Fruit fly (Drosophila melanogaster) whole organism, embryonic: Measurements from ENCODE around the gene CG18508.
A peak's percentile ranks its signal among the peaks of the same experiment; 100 is the strongest.

Experiments used
- B-H2 ChIP-seq: fragments of 200-800 bp; sonication (Bioruptor generic); optimal IDR thresholded peaks from 2 replicates; lab custom pipeline; 2018; ENCODE audit warnings: missing biosample characterization, mild to moderate bottlenecking, missing genetic modification characterization
- CG10274 ChIP-seq: fragments of 200-800 bp; sonication (Bioruptor generic); optimal IDR thresholded peaks from 3 replicates; lab custom pipeline; 2017; ENCODE audit warnings: missing biosample characterization, mild to moderate bottlenecking, missing genetic modification characterization
- CG10321 ChIP-seq: fragments of 200-800 bp; sonication (Bioruptor generic); IDR thresholded peaks from 2 replicates; pipeline ENCODE4 v1.3.6; 2022; ENCODE audit warnings: missing biosample characterization, missing genetic modification characterization
- CG11085 ChIP-seq: fragments of 200-800 bp; sonication (Bioruptor generic); IDR thresholded peaks from 2 replicates; pipeline ENCODE4 v1.3.6; 2022; ENCODE audit warnings: missing biosample characterization, missing genetic modification characterization
- CG11093 ChIP-seq: fragments of 200-800 bp; sonication (Bioruptor generic); IDR thresholded peaks from 3 replicates; pipeline ENCODE4 v1.3.6; 2022; ENCODE audit warnings: missing biosample characterization, missing genetic modification characterization
- CG11695 ChIP-seq: fragments of 200-800 bp; sonication (Bioruptor generic); IDR thresholded peaks from 3 replicates; pipeline ENCODE4 v1.3.6; 2022; ENCODE audit warnings: missing biosample characterization, missing genetic modification characterization
- CG12236 ChIP-seq: fragments of 200-800 bp; sonication (Bioruptor generic); optimal IDR thresholded peaks from 2 replicates; lab custom pipeline; 2016; ENCODE audit warnings: missing biosample characterization, missing genetic modification characterization
- CG1602 ChIP-seq: fragments of 200-800 bp; sonication (Bioruptor generic); optimal IDR thresholded peaks from 3 replicates; lab custom pipeline; 2016; ENCODE audit warnings: missing biosample characterization, missing genetic modification characterization
- CG1603 ChIP-seq: fragments of 200-800 bp; sonication (Bioruptor generic); optimal IDR thresholded peaks from 2 replicates; lab custom pipeline; 2019; ENCODE audit warnings: missing biosample characterization, mild to moderate bottlenecking, missing genetic modification characterization, moderate library complexity
- CG17385 ChIP-seq: fragments of 200-800 bp; sonication (Bioruptor generic); optimal IDR thresholded peaks from 3 replicates; lab custom pipeline; 2018; ENCODE audit warnings: missing biosample characterization, mild to moderate bottlenecking, missing genetic modification characterization
- CG17912 ChIP-seq: fragments of 200-800 bp; sonication (Bioruptor generic); optimal IDR thresholded peaks from 2 replicates; lab custom pipeline; 2018; ENCODE audit warnings: missing biosample characterization, mild to moderate bottlenecking, missing genetic modification characterization
- CG2202 ChIP-seq: fragments of 200-800 bp; sonication (Bioruptor generic); optimal IDR thresholded peaks from 2 replicates; lab custom pipeline; 2018; ENCODE audit warnings: missing biosample characterization, mild to moderate bottlenecking, missing genetic modification characterization
- CG32532 ChIP-seq: fragments of 200-800 bp; sonication (Bioruptor generic); IDR thresholded peaks from 2 replicates; pipeline ENCODE4 v1.3.6; 2022; ENCODE audit warnings: missing biosample characterization, missing genetic modification characterization
- CG32772 ChIP-seq: fragments of 200-800 bp; sonication (Bioruptor generic); IDR thresholded peaks from 2 replicates; pipeline ENCODE4 v1.3.6; 2022; ENCODE audit warnings: missing biosample characterization, missing genetic modification characterization
- CG4424 ChIP-seq: fragments of 200-800 bp; sonication (Bioruptor generic); optimal IDR thresholded peaks from 3 replicates; lab custom pipeline; 2016; ENCODE audit warnings: missing biosample characterization, missing genetic modification characterization
- CG6854 ChIP-seq: fragments of 200-800 bp; sonication (Bioruptor generic); optimal IDR thresholded peaks from 3 replicates; lab custom pipeline; 2017; ENCODE audit warnings: missing biosample characterization, mild to moderate bottlenecking, missing genetic modification characterization
- CG7839 ChIP-seq: fragments of 200-800 bp; sonication (Bioruptor generic); optimal IDR thresholded peaks from 3 replicates; lab custom pipeline; 2018; ENCODE audit warnings: missing biosample characterization, mild to moderate bottlenecking, missing genetic modification characterization, moderate library complexity
- CrebB ChIP-seq: fragments of 200-800 bp; sonication (Bioruptor generic); optimal IDR thresholded peaks from 3 replicates; lab custom pipeline; 2018; ENCODE audit warnings: missing biosample characterization, mild to moderate bottlenecking, missing genetic modification characterization
- D19A ChIP-seq: fragments of 200-800 bp; optimal IDR thresholded peaks from 3 replicates; lab custom pipeline; 2019; ENCODE audit warnings: missing biosample characterization, mild to moderate bottlenecking, missing genetic modification characterization, moderate library complexity
- Dad ChIP-seq: fragments of 200-800 bp; sonication (Bioruptor generic); optimal IDR thresholded peaks from 3 replicates; lab custom pipeline; 2016; ENCODE audit warnings: missing biosample characterization, missing genetic modification characterization
- Dp ChIP-seq: fragments of 200-800 bp; sonication (Bioruptor generic); optimal IDR thresholded peaks from 2 replicates; lab custom pipeline; 2018; ENCODE audit warnings: missing biosample characterization, mild to moderate bottlenecking, missing genetic modification characterization, moderate library complexity
- Fer3 ChIP-seq: fragments of 200-800 bp; sonication (Bioruptor generic); optimal IDR thresholded peaks from 2 replicates; lab custom pipeline; 2018; ENCODE audit warnings: missing biosample characterization, mild to moderate bottlenecking, missing genetic modification characterization, moderate library complexity
- Hmr ChIP-seq: fragments of 200-800 bp; sonication (Bioruptor generic); optimal IDR thresholded peaks from 3 replicates; lab custom pipeline; 2017; ENCODE audit warnings: mild to moderate bottlenecking, missing biosample characterization, missing genetic modification reagents, missing genetic modification characterization
- Hr3 ChIP-seq: fragments of 200-800 bp; sonication (Bioruptor generic); optimal IDR thresholded peaks from 3 replicates; lab custom pipeline; 2016; ENCODE audit warnings: missing biosample characterization, missing genetic modification characterization
- Med ChIP-seq: fragments of 200-800 bp; sonication (Bioruptor generic); peaks from one replicate; lab custom pipeline; 2016; ENCODE audit warnings: missing biosample characterization, missing genetic modification characterization, mild to moderate bottlenecking, inconsistent platforms, moderate library complexity
- NC2α ChIP-seq: fragments of 200-800 bp; sonication (Bioruptor generic); optimal IDR thresholded peaks from 2 replicates; lab custom pipeline; 2016; ENCODE audit warnings: missing biosample characterization, missing genetic modification characterization
- Oli ChIP-seq: fragments of 200-800 bp; sonication (Bioruptor generic); optimal IDR thresholded peaks from 2 replicates; lab custom pipeline; 2018; ENCODE audit warnings: missing biosample characterization, mild to moderate bottlenecking, missing genetic modification characterization, moderate library complexity
- Scr ChIP-seq: fragments of 200-800 bp; sonication (Bioruptor generic); IDR thresholded peaks from 2 replicates; pipeline ENCODE4 v1.3.6; 2022; ENCODE audit warnings: missing biosample characterization, missing genetic modification characterization; ENCODE audit not compliant: partially characterized antibody
- ab ChIP-seq: fragments of 200-800 bp; sonication (Bioruptor generic); optimal IDR thresholded peaks from 2 replicates; lab custom pipeline; 2016; ENCODE audit warnings: missing biosample characterization, missing genetic modification characterization
- ash1 ChIP-seq: fragments of 200-800 bp; sonication (Bioruptor generic); optimal IDR thresholded peaks from 2 replicates; lab custom pipeline; 2018; ENCODE audit warnings: missing biosample characterization, mild to moderate bottlenecking, missing genetic modification characterization
- ato ChIP-seq: fragments of 200-800 bp; sonication (Bioruptor generic); IDR thresholded peaks from 2 replicates; pipeline ENCODE4 v1.3.6; 2022; ENCODE audit warnings: missing biosample characterization, missing genetic modification characterization; ENCODE audit not compliant: partially characterized antibody
- cas ChIP-seq: fragments of 200-800 bp; sonication (Bioruptor generic); IDR thresholded peaks from 2 replicates; pipeline ENCODE4 v1.3.6; 2022; ENCODE audit warnings: missing biosample characterization, missing genetic modification characterization
- danr ChIP-seq: fragments of 200-800 bp; sonication (Bioruptor generic); IDR thresholded peaks from 2 replicates; pipeline ENCODE4 v1.3.6; 2022; ENCODE audit warnings: missing biosample characterization, missing genetic modification characterization
- ems ChIP-seq: fragments of 200-800 bp; sonication (Bioruptor generic); optimal IDR thresholded peaks from 3 replicates; lab custom pipeline; 2016; ENCODE audit warnings: missing biosample characterization, missing genetic modification characterization
- fd102C ChIP-seq: fragments of 200-800 bp; sonication (Bioruptor generic); optimal IDR thresholded peaks from 2 replicates; lab custom pipeline; 2018; ENCODE audit warnings: missing biosample characterization, mild to moderate bottlenecking, missing genetic modification characterization, moderate library complexity
- fru ChIP-seq: fragments of >200 bp; optimal IDR thresholded peaks from 2 replicates; lab custom pipeline; 2017
- klu ChIP-seq: fragments of 200-800 bp; sonication (Bioruptor generic); IDR thresholded peaks from 2 replicates; pipeline ENCODE4 v1.3.6; 2022; ENCODE audit warnings: missing biosample characterization, missing genetic modification characterization
- lbe ChIP-seq: fragments of 200-800 bp; sonication (Bioruptor generic); optimal IDR thresholded peaks from 2 replicates; lab custom pipeline; 2016; ENCODE audit warnings: missing biosample characterization, mild to moderate bottlenecking, missing genetic modification characterization
- lilli ChIP-seq: fragments of 200-800 bp; sonication (Bioruptor generic); optimal IDR thresholded peaks from 3 replicates; lab custom pipeline; 2016; ENCODE audit warnings: missing biosample characterization, missing genetic modification characterization
- pb ChIP-seq: fragments of 200-800 bp; sonication (Bioruptor generic); optimal IDR thresholded peaks from 3 replicates; lab custom pipeline; 2016; ENCODE audit warnings: missing biosample characterization, missing genetic modification characterization
- row ChIP-seq: fragments of 200-800 bp; sonication (Bioruptor generic); IDR thresholded peaks from 3 replicates; pipeline ENCODE4 v1.3.6; 2022; ENCODE audit warnings: missing biosample characterization, missing genetic modification characterization
- sens-2 ChIP-seq: fragments of 200-800 bp; sonication (Bioruptor generic); IDR thresholded peaks from 2 replicates; pipeline ENCODE4 v1.3.6; 2022; ENCODE audit warnings: missing biosample characterization, missing genetic modification characterization
- sisA ChIP-seq: fragments of 200-800 bp; sonication (Bioruptor generic); IDR thresholded peaks from 2 replicates; pipeline ENCODE4 v1.3.6; 2022; ENCODE audit warnings: missing biosample characterization, missing genetic modification characterization
- slp2 ChIP-seq: fragments of 200-800 bp; sonication (Bioruptor generic); optimal IDR thresholded peaks from 2 replicates; lab custom pipeline; 2016; ENCODE audit warnings: missing biosample characterization, missing genetic modification characterization
- so ChIP-seq: fragments of 200-800 bp; sonication (Bioruptor generic); IDR thresholded peaks from 3 replicates; pipeline ENCODE4 v1.3.6; 2022; ENCODE audit warnings: missing biosample characterization, missing genetic modification characterization
- sr ChIP-seq: fragments of 200-800 bp; sonication (Bioruptor generic); IDR thresholded peaks from 3 replicates; pipeline ENCODE4 v1.3.6; 2022; ENCODE audit warnings: missing biosample characterization, missing genetic modification characterization
- stc ChIP-seq: fragments of 200-800 bp; sonication (Bioruptor generic); IDR thresholded peaks from 2 replicates; pipeline ENCODE4 v1.3.6; 2022; ENCODE audit warnings: missing biosample characterization, missing genetic modification characterization
- tio ChIP-seq: fragments of 200-800 bp; sonication (Bioruptor generic); optimal IDR thresholded peaks from 2 replicates; lab custom pipeline; 2017; ENCODE audit warnings: missing biosample characterization, missing genetic modification characterization, inconsistent platforms
- unc-4 ChIP-seq: fragments of 200-800 bp; sonication (Bioruptor generic); IDR thresholded peaks from 2 replicates; pipeline ENCODE4 v1.3.6; 2022; ENCODE audit warnings: missing biosample characterization, missing genetic modification characterization; ENCODE audit not compliant: partially characterized antibody
- vnd ChIP-seq: fragments of 200-800 bp; sonication (Bioruptor generic); IDR thresholded peaks from 3 replicates; pipeline ENCODE4 v1.3.6; 2022; ENCODE audit warnings: missing biosample characterization, missing genetic modification characterization; ENCODE audit not compliant: partially characterized antibody
- wor ChIP-seq: fragments of 200-800 bp; sonication (Bioruptor generic); IDR thresholded peaks from 2 replicates; pipeline ENCODE4 v1.3.6; 2022; ENCODE audit warnings: missing biosample characterization, missing genetic modification characterization
- yki ChIP-seq: fragments of >200 bp; optimal IDR thresholded peaks from 3 replicates; lab custom pipeline; 2018
- z ChIP-seq: fragments of 200-800 bp; sonication (Bioruptor generic); IDR thresholded peaks from 3 replicates; pipeline ENCODE4 v1.3.6; 2022; ENCODE audit warnings: missing biosample characterization, missing genetic modification characterization

CG18508 gene

DNA sequence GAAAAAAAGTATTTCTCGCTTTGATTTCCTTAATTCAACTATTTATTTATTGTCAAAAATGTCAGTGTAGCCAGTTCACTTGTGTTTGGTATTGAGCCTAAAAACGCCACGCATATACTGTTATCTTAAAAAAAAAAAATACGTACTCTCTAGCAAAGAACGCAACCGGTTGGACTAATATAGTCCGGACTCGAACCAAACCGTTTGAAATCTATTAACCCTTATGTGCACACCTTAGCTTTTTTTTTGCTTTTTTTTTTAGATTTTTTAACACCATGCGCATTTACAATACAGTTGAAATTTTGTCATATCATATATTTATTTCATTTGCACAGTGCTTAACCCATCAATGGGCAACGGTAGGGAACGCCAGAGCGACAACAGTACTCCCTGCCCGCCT is at the start of gene CG18508 (continued):
- TF ChIP-seq Dp (GFP tag; lab: Kevin White, UChicago) (peak; percentile 51), CrebB (tag; lab: Kevin White, UChicago) (no peak), lbe (GFP tag; lab: Kevin White, UChicago) (no peak), Hmr (GFP tag; lab: Kevin White, UChicago) (peak; percentile 49), B-H2 (GFP tag; lab: Kevin White, UChicago) (no peak), NC2α (GFP tag; lab: Kevin White, UChicago) (no peak), Fer3 (tag; lab: Kevin White, UChicago) (no peak), CG4424 (peak; percentile 12), z (GFP tag; lab: Robert Waterston, UW) (no peak), row (GFP tag; lab: Robert Waterston, UW) (peak; percentile 77), sisA (GFP tag; lab: Robert Waterston, UW) (no peak), ash1 (GFP tag; lab: Kevin White, UChicago) (no peak), CG12236 (no peak), Oli (tag; lab: Kevin White, UChicago) (no peak), CG11085 (no peak), danr (GFP tag; lab: Robert Waterston, UW) (no peak), stc (no peak), CG11695 (GFP tag; lab: Robert Waterston, UW) (no peak), CG32532 (peak; percentile 6; the same call in 1 of the 2 replicates), vnd (GFP tag; lab: Robert Waterston, UW) (0 out of 3 replicates have a peak, but pooled peaks have one; percentile 13), D19A (tag; lab: Kevin White, UChicago) (no peak), fru (no peak), ato (GFP tag; lab: Robert Waterston, UW) (no peak), ems (GFP tag; lab: Kevin White, UChicago) (no peak), yki (lab: Kevin White, UChicago) (no peak), CG2202 (no peak), Med (GFP tag; lab: Kevin White, UChicago) (peak; percentile 57), sens-2 (GFP tag; lab: Robert Waterston, UW) (no peak), unc-4 (GFP tag; lab: Robert Waterston, UW) (0 out of 2 replicates have a peak, but pooled peaks have one; percentile 27), slp2 (GFP tag; lab: Kevin White, UChicago) (no peak), wor (GFP tag; lab: Robert Waterston, UW) (no peak), cas (GFP tag; lab: Robert Waterston, UW) (no peak), CG1602 (GFP tag; lab: Kevin White, UChicago) (no peak), tio (GFP tag; lab: Kevin White, UChicago) (no peak), CG1603 (tag; lab: Kevin White, UChicago) (no peak), Dad (GFP tag; lab: Kevin White, UChicago) (no peak), lilli (GFP tag; lab: Kevin White, UChicago) (peak; percentile 28), CG17912 (GFP tag; lab: Kevin White, UChicago) (no peak), ab (GFP tag; lab: Kevin White, UChicago) (no peak), CG11093 (no peak), CG10321 (GFP tag; lab: Robert Waterston, UW) (no peak), pb (GFP tag; lab: Kevin White, UChicago) (no peak), fd102C (no peak), CG10274 (GFP tag; lab: Kevin White, UChicago) (no peak), CG17385 (no peak), klu (no peak), CG7839 (tag; lab: Kevin White, UChicago) (peak; percentile 17), sr (GFP tag; lab: Robert Waterston, UW) (no peak), Hr3 (GFP tag; lab: Kevin White, UChicago) (no peak), Scr (GFP tag; lab: Robert Waterston, UW) (no peak), CG6854 (GFP tag; lab: Kevin White, UChicago) (no peak), CG32772 (GFP tag; lab: Robert Waterston, UW) (no peak), so (GFP tag; lab: Robert Waterston, UW) (no peak)
